Worm (Caenorhabditis elegans): ENCODE measurements around the gene vang-1.

Gene vang-1

ce11 chrX:2885318-2885908 lies at the start of gene vang-1:
vang-1 (plus strand) TSS chrX:2885858.
- no peak for TF ChIP-seq unc-62 (GFP tag; optimal IDR thresholded peaks at IDR 0.05)

- no peak for TF ChIP-seq unc-62 (GFP tag; optimal IDR thresholded peaks at IDR 0.05)
These were observed 48.9 kb upstream of the vang-1 start for ce11 chrX:2836770-2837169.

DNA sequence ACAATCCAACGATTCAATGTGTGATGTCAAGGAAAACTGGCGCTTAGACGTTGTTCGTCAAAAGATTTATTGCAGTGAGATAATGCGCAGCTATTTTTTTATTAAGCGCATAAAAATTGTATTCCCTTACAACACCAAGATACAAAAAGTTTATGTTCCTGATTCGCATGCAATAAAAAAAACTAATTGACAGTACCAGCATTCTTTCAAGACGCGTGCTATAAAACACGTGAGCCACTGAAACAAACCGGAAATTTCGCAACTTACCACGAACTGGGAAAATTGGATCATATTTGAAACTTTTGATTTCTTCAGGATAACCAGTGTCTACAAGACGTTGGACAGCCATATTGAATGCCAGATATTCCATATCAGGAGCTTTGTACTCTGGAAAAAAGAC lies 48.2 kb upstream of the vang-1 start:
- TF ChIP-seq unc-62 (GFP tag; optimal IDR thresholded peaks at IDR 0.05): no peak

DNA sequence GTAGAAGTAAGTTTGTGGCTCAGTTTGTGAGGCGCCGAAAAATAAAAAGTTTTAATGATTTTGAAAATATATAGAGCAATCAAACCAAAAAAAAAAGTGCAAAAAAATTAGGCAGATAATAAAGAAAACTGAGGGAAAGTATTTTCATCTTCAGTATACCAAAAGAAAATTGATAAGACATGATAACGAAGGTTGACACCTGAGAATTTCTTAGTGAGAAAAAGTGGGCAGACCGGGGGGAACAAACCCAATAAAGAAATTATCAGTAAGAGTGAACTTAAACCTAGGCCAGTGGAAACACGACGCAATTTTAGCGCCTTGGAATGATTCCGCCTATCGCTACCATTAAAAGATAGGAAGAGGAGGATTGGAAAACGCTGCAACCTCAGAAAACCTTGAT lies 47.0 kb upstream of the vang-1 start:
- no peak for TF ChIP-seq unc-62 (GFP tag; optimal IDR thresholded peaks at IDR 0.05)

DNA sequence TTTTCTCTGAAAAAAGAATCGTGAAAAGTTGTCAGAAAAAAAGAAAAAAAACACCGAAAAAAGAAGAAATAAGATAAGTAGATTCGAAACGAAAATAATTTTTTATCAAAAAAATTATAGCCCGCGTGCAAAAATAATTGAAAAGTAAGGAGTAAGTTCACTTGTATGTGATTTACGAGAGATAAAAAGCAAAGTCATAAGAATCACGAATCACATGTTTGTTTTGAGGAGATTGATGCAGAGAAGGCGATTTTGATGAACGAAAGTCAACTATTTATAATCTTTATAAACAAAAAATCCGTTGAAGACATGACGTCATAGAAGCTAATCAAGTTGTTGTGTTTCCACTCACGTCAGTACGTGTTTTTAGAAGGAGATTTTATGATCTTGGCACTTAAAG lies 45.4 kb upstream of the vang-1 start, which contains the start of gene Y71H10B.1:
Y71H10B.1 (minus strand) TSS at position 6 of the 400 bp plus-strand sequence.
- no peak for TF ChIP-seq unc-62 (GFP tag; optimal IDR thresholded peaks at IDR 0.05)

ce11 chrX:2841754-2842153 lies 43.9 kb upstream of the vang-1 start:
- TF ChIP-seq unc-62 (GFP tag; optimal IDR thresholded peaks at IDR 0.05): no peak

DNA sequence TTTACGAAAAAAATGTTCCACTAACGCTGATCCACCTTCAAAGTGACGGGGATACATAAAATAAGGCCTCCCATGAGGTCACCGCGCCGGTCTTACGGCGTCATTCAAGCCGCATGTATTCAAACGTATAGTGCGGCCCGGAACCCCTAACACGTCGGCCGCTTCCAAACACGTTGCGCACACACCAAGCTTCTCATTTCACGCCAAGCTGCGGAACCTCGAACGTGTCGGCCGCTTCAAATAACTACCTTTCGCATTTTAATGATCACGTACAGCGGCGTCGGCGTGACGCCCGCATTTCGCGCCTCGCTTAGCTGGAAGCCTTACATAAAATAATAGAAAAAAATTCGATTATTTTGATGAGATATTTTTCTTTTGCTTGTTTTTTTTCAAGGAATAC lies 42.1 kb upstream of the vang-1 start:
- TF ChIP-seq unc-62 (GFP tag; optimal IDR thresholded peaks at IDR 0.05): no peak

- no peak for TF ChIP-seq unc-62 (GFP tag; optimal IDR thresholded peaks at IDR 0.05)
These were observed 33.2 kb upstream of the vang-1 start, which contains the start of gene kin-29 for ce11 chrX:2852388-2852908. kin-29 (minus strand) TSS chrX:2852438.

DNA sequence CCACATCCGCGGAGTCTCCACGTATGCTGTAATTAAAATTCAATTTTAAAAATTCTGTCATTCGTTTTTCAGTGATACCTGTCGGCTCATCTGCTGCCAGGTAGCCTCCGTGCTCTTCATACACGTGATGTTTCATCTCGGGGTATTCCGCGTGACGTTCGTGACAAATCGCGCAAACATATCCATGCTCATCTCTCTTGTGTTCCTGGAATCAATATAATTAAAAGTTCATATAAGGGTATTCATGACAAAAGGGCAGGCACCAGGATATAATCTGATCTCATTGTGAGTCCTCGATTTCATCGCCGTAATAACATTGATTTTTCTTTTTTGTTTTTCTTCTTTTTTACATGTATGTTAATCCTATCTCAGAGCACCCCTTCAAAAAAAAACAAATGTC lies 31.7 kb upstream of the vang-1 start:
- TF ChIP-seq unc-62 (GFP tag; optimal IDR thresholded peaks at IDR 0.05): no peak

DNA sequence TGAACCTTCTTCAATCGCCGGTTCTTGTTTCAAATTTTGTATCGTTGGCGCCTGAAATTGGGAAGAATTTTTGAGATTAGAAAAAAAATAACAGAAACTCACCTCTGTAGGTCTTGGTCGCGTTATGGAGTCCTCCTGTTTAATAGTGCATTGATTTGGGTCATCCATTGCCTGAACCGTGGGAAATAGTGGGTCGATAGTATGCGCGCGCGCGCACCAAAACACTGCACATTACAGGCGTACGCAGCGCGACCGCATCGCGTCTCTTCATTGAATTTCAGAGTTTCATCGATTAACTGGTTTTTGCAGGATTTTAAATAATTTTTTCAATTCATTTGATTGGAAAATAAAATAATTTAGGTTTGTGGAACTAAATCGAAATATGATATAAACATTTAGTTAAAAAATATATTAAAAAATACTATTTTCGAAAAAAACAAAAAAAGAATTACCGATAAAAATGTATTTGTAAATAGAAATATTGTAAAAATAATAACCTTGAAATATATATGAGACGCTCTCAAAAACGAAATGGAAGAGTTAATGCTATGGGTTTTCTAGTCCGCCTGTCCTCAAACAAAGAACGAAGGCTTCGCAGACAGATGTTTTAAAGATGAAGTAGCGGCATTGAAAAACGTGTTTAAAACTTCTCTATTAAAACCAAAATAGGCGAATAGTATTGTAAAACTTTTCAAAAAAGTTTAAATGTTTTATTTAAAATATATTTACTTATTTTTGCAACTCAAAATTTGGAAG lies 28.4 kb upstream of the vang-1 start, which contains the start of gene tra-4:
tra-4 (minus strand) TSS at position 534 of the 756 bp plus-strand sequence.
- no peak for TF ChIP-seq unc-62 (GFP tag; optimal IDR thresholded peaks at IDR 0.05)

DNA sequence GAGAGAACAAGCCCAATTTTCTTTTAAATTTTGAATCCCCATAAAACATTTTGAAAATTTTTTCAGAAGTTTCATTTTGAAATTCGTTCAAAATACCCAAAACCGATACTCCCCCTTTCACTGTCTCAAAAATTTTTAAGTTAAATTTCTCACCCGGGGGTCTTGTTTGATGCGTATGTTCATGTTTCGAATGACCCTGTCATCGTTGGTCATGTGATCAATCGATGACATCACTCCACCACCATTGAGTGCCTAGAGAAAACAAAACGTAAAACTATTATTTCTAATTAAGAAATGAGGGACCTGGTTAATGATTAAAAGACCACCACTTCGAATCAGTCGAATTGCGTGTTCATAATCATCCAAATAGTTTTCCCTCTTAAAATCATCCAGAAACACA lies 27.3 kb upstream of the vang-1 start:
- TF ChIP-seq unc-62 (GFP tag; optimal IDR thresholded peaks at IDR 0.05): no peak

- no peak for TF ChIP-seq unc-62 (GFP tag; optimal IDR thresholded peaks at IDR 0.05)
These were observed 23.3 kb upstream of the vang-1 start, which contains the start of gene comt-1 for ce11 chrX:2862372-2862771. comt-1 (minus strand) TSS chrX:2862472.

DNA sequence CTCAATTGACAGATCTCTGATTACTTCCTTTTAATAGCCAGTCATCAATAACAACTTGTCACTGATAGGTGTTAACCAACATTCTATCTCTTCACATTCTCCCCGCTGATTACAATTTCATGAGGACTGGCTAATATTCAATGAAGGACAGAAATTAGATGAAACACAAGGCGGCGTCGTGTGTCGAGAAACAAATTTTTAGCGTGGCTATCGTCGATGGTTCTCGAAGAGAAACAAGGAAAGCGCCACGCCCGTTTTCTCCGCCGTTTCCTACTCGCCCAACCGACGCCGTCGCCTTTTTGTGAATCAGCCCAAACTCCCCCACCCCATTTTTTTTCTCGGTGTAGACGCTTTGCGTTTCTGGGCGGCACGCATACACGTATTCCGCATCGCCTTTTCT lies 21.7 kb upstream of the vang-1 start, which contains the start of gene F53B3.6:
F53B3.6 (plus strand) TSS at position 284 of the 400 bp plus-strand sequence.
- TF ChIP-seq unc-62 (GFP tag; optimal IDR thresholded peaks at IDR 0.05): no peak

DNA sequence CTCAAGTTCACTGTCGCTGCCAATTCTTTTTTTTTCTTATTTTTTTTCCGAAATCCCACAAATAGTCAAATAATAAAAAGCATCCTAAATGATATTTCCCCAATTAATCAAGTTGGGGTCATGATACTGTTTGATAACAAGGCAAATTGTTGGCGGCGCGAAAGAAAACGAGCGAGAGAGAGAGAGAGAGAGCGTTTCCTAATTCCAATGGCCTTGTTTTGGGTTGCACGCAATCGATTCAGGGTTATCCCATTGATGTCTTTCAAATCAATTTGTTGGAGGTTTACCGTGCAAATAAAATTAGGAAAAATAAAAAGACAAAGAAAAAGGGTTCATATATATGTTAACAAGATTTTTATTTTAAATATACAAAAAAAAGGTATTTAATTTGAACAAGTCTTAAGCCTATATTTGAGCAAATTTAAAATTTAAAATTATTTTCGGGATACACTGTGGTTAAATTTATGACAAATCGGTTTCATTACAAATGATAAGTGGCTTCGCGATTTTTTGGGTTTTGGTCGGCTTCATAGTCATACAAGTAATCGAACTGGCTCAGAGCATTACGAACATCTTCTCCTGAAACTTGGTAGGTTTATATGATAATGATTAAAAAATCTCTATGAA lies 20.0 kb upstream of the vang-1 start:
- TF ChIP-seq unc-62 (GFP tag; optimal IDR thresholded peaks at IDR 0.05): no peak

DNA sequence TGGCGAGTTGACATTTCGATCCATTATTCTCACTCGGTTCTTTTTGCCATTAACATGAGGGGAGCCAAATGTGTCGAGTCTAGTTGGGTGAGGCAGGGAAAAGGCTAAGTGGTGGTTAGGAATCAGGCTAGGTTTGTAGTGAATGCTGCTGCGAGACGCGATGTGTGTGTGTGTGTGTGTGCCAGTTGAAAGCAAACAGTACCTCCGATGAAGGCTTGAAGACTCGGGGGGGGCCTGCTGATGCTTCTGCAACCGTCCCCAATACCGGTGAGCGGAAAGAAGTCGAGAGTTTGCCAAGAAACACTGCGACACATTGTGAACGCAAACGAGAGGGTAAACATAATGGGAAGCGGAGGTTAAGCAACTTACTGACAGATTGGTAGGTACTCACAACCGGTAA lies 14.6 kb upstream of the vang-1 start, which contains the start of gene F53B3.3:
F53B3.3 (minus strand) TSS at position 101 of the 400 bp plus-strand sequence.
- no peak for TF ChIP-seq unc-62 (GFP tag; optimal IDR thresholded peaks at IDR 0.05)

DNA sequence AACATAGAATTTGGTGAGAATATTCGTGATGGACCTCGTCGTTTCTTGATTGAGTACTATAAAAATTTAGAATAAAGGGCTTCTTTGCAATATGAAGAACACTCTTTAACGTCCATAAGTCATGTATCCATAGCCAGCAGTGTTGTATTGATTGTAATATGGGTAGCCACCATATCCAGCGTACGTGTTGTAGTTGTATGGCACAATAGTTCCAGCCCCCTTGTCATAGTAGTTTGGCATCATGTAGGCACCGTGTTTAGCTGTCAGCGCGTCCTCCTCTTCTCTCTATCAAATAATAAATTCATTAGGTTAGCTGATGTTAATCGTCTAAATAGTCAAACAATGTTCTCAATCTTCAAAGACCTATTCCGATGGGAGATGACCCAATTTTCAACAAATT lies 12.4 kb upstream of the vang-1 start:
- TF ChIP-seq unc-62 (GFP tag; optimal IDR thresholded peaks at IDR 0.05): no peak

Measured in whole organism, dauer.